Worm (Caenorhabditis elegans): ENCODE data around the gene K01G5.8.

ce11 chrIII:10742382-10742860 is 1.8 kb upstream of the K01G5.8 start, which contains the start of the genes tbb-1 and rib-2:
- TF ChIP-seq tbx-37 (GFP tag; conservative IDR thresholded peaks at IDR 0.05), result no peak
- TF ChIP-seq ceh-13 (GFP tag; optimal IDR thresholded peaks at IDR 0.05), result no peak

Data from whole organism, early embryonic.